Fruit fly (Drosophila melanogaster) whole organism, wandering third instar larva: ENCODE data around the gene CG33493.

Experiments used
- Abd-B ChIP-seq: fragments of >200 bp; optimal IDR thresholded peaks from 2 replicates; lab custom pipeline; 2017; ENCODE audit warnings: missing biosample characterization, missing genetic modification characterization
- CG32264 ChIP-seq: fragments of 200-800 bp; sonication (Bioruptor generic); optimal IDR thresholded peaks from 2 replicates; lab custom pipeline; 2016; ENCODE audit warnings: missing biosample characterization, missing genetic modification characterization
- CG9705 ChIP-seq: fragments of 200-800 bp; sonication (Bioruptor generic); optimal IDR thresholded peaks from 2 replicates; lab custom pipeline; 2018; ENCODE audit warnings: missing biosample characterization, mild to moderate bottlenecking, missing genetic modification characterization
- CrebA ChIP-seq: fragments of 200-800 bp; sonication (Bioruptor generic); optimal IDR thresholded peaks from 2 replicates; lab custom pipeline; 2016; ENCODE audit warnings: missing biosample characterization, mild to moderate bottlenecking, missing genetic modification characterization, borderline replicate concordance
- Dfd ChIP-seq: fragments of >200 bp; optimal IDR thresholded peaks from 2 replicates; lab custom pipeline; 2017; ENCODE audit warnings: missing biosample characterization, missing genetic modification characterization
- Dif ChIP-seq: fragments of 200-275, 200-300 bp; sonication (Bioruptor generic); optimal IDR thresholded peaks from 2 replicates; lab custom pipeline; 2018; ENCODE audit warnings: missing biosample characterization, missing genetic modification characterization; ENCODE audit not compliant: partially characterized antibody
- HLH106 ChIP-seq: fragments of 200-800 bp; optimal IDR thresholded peaks from 3 replicates; lab custom pipeline; 2019; ENCODE audit warnings: missing biosample characterization, mild to moderate bottlenecking, missing genetic modification characterization, moderate library complexity
- Hnf4 ChIP-seq: fragments of 200-800 bp; sonication (Bioruptor generic); optimal IDR thresholded peaks from 2 replicates; lab custom pipeline; 2016; ENCODE audit warnings: missing biosample characterization, mild to moderate bottlenecking, missing genetic modification characterization
- Hr78 ChIP-seq: fragments of >200 bp; optimal IDR thresholded peaks from 2 replicates; lab custom pipeline; 2017; ENCODE audit warnings: missing biosample characterization, missing genetic modification characterization
- Hr83 ChIP-seq: fragments of 200-300 bp; sonication (Bioruptor generic); optimal IDR thresholded peaks from 2 replicates; lab custom pipeline; 2016; ENCODE audit warnings: missing biosample characterization, mild to moderate bottlenecking, missing genetic modification characterization, moderate library complexity; ENCODE audit not compliant: poor library complexity, severe bottlenecking
- Jra ChIP-seq: sonication (Bioruptor generic); optimal IDR thresholded peaks from 2 replicates; lab custom pipeline; 2016; ENCODE audit warnings: missing biosample characterization, missing genetic modification characterization
- OdsH ChIP-seq: fragments of 200-800 bp; sonication (Bioruptor generic); optimal IDR thresholded peaks from 2 replicates; lab custom pipeline; 2016; ENCODE audit warnings: missing biosample characterization, mild to moderate bottlenecking, missing genetic modification characterization
- Rel ChIP-seq, 2 experiments: fragments of 200-800 bp; sonication (Bioruptor generic) in 1 of 2; optimal IDR thresholded peaks; 2 replicates in 1 of 2; 3 replicates in 1 of 2; lab custom pipeline; 2016 to 2019; ENCODE audit warnings: mild to moderate bottlenecking in 2 of 2, missing biosample characterization in 2 of 2, missing genetic modification characterization in 2 of 2, moderate library complexity in 1 of 2
- Sp1 ChIP-seq: fragments of 200-800 bp; sonication (Bioruptor generic); optimal IDR thresholded peaks from 3 replicates; lab custom pipeline; 2019; ENCODE audit warnings: missing biosample characterization, mild to moderate bottlenecking, missing genetic modification characterization, moderate library complexity
- Vsx2 ChIP-seq: fragments of 200-300, 225-300 bp; sonication (Bioruptor generic); optimal IDR thresholded peaks from 2 replicates; lab custom pipeline; 2018; ENCODE audit warnings: missing biosample characterization, missing genetic modification characterization; ENCODE audit not compliant: partially characterized antibody
- br ChIP-seq: fragments of 200-800 bp; sonication (Bioruptor generic); optimal IDR thresholded peaks from 2 replicates; lab custom pipeline; 2016; ENCODE audit warnings: missing biosample characterization, missing genetic modification characterization
- brk ChIP-seq: fragments of 200-800 bp; sonication (Bioruptor generic); optimal IDR thresholded peaks from 2 replicates; lab custom pipeline; 2016; ENCODE audit warnings: missing biosample characterization, mild to moderate bottlenecking, missing genetic modification characterization
- dl ChIP-seq, 2 experiments: fragments of 175-275, 200-275 bp in 1 of 2; fragments of 200-275 bp in 1 of 2; sonication (Bioruptor generic); optimal IDR thresholded peaks; lab custom pipeline; 2018; ENCODE audit warnings: mild to moderate bottlenecking in 2 of 2, missing biosample characterization in 2 of 2, missing genetic modification characterization in 2 of 2, moderate library complexity in 2 of 2; ENCODE audit not compliant: partially characterized antibody in 2 of 2, insufficient read depth in 1 of 2
- dmrt93B ChIP-seq: fragments of 200-800 bp; sonication (Bioruptor generic); optimal IDR thresholded peaks from 2 replicates; lab custom pipeline; 2018; ENCODE audit warnings: missing biosample characterization, mild to moderate bottlenecking, missing genetic modification characterization
- dsf ChIP-seq: sonication (Bioruptor generic); optimal IDR thresholded peaks from 2 replicates; lab custom pipeline; 2016; ENCODE audit warnings: missing biosample characterization, missing genetic modification characterization, borderline replicate concordance
- ey ChIP-seq: fragments of 200-800 bp; sonication (Bioruptor generic); optimal IDR thresholded peaks from 2 replicates; lab custom pipeline; 2016; ENCODE audit warnings: missing biosample characterization, missing genetic modification characterization
- foxo ChIP-seq, 2 experiments: fragments of 200-800 bp; sonication (Bioruptor generic); optimal IDR thresholded peaks; 2 replicates in 1 of 2; 3 replicates in 1 of 2; lab custom pipeline; 2016 to 2017; ENCODE audit warnings: missing biosample characterization in 2 of 2, missing genetic modification characterization in 2 of 2
- fru ChIP-seq: fragments of 200-800 bp; sonication (Bioruptor generic); optimal IDR thresholded peaks from 3 replicates; lab custom pipeline; 2016; ENCODE audit warnings: missing biosample characterization, mild to moderate bottlenecking, missing genetic modification characterization
- h ChIP-seq: fragments of 200-800 bp; sonication (Bioruptor generic); optimal IDR thresholded peaks from 3 replicates; lab custom pipeline; 2016; ENCODE audit warnings: missing biosample characterization, mild to moderate bottlenecking, missing genetic modification characterization
- jim ChIP-seq: fragments of 175-275, 200-325 bp; sonication (Bioruptor generic); optimal IDR thresholded peaks from 2 replicates; lab custom pipeline; 2016; ENCODE audit warnings: missing biosample characterization, mild to moderate bottlenecking, missing genetic modification characterization
- lola ChIP-seq: fragments of >200 bp; optimal IDR thresholded peaks from 2 replicates; lab custom pipeline; 2017; ENCODE audit warnings: missing biosample characterization, missing genetic modification characterization
- psq ChIP-seq: fragments of 200-800 bp; sonication (Bioruptor generic); optimal IDR thresholded peaks from 3 replicates; lab custom pipeline; 2017; ENCODE audit warnings: missing biosample characterization, mild to moderate bottlenecking, missing genetic modification characterization, moderate library complexity
- rgr ChIP-seq: fragments of 200-800 bp; sonication (Bioruptor generic); optimal IDR thresholded peaks from 3 replicates; lab custom pipeline; 2016; ENCODE audit warnings: missing biosample characterization, mild to moderate bottlenecking, missing genetic modification characterization
- sage ChIP-seq: fragments of 200-800 bp; sonication (Bioruptor generic); optimal IDR thresholded peaks from 2 replicates; lab custom pipeline; 2016; ENCODE audit warnings: missing biosample characterization, mild to moderate bottlenecking, missing genetic modification characterization
- sv ChIP-seq: fragments of 200-800 bp; sonication (Bioruptor generic); optimal IDR thresholded peaks from 3 replicates; lab custom pipeline; 2016; ENCODE audit warnings: missing biosample characterization, missing genetic modification characterization
- usp ChIP-seq: fragments of >200 bp; optimal IDR thresholded peaks from 2 replicates; lab custom pipeline; 2017; ENCODE audit warnings: missing biosample characterization, missing genetic modification characterization
- woc ChIP-seq: sonication (Bioruptor generic); optimal IDR thresholded peaks from 2 replicates; lab custom pipeline; 2016; ENCODE audit warnings: missing biosample characterization, mild to moderate bottlenecking, missing genetic modification characterization

Gene CG33493

dm6 chr3L:10716342-10716896, 23.5 kb upstream of the CG33493 start:
- TF ChIP-seq foxo (GFP tag; optimal IDR thresholded peaks at IDR 0.05; lab: Kevin White, UChicago) (peak in 1 of 2 experiments; percentile 22), CG32264 (GFP tag; lab: Kevin White, UChicago) (no peak), lola (GFP tag; lab: Kevin White, UChicago) (no peak), Dfd (GFP tag; lab: Kevin White, UChicago) (no peak), fru (GFP tag; lab: Kevin White, UChicago) (no peak), ey (GFP tag; lab: Kevin White, UChicago) (peak; percentile 22), h (GFP tag; lab: Kevin White, UChicago) (peak; percentile 37), rgr (GFP tag; lab: Kevin White, UChicago) (peak; percentile 25), woc (GFP tag; lab: Kevin White, UChicago) (peak; percentile 38), psq (peak; percentile 34), HLH106 (peak; percentile 2), dmrt93B (GFP tag; lab: Kevin White, UChicago) (peak; percentile 1), OdsH (GFP tag; lab: Kevin White, UChicago) (peak; percentile 39)
- TF ChIP-seq, all 38 proteins: peak for 9

dm6 chr3L:10715748-10716147, 22.8 kb upstream of the CG33493 start:
- TF ChIP-seq psq (peak; percentile 16), rgr (GFP tag; lab: Kevin White, UChicago) (no peak), dsf (GFP tag; lab: Kevin White, UChicago) (no peak)

- TF ChIP-seq dl (GFP tag; optimal IDR thresholded peaks at IDR 0.05; lab: Kevin White, UChicago; ENCODE audit: insufficient read depth in 1 of 2, partially characterized antibody in 2 of 2) (no peak), lola (GFP tag; lab: Kevin White, UChicago) (no peak), ey (GFP tag; lab: Kevin White, UChicago) (peak; percentile 81), h (GFP tag; lab: Kevin White, UChicago) (peak; percentile 86), Rel (GFP tag; optimal IDR thresholded peaks at IDR 0.05; lab: Kevin White, UChicago) (peak; percentile 32), Rel (tag; optimal IDR thresholded peaks at IDR 0.05; lab: Kevin White, UChicago) (peak; percentile 11), Dif (GFP tag; lab: Kevin White, UChicago) (no peak), CrebA (GFP tag; lab: Kevin White, UChicago) (no peak), Hr83 (no peak), sage (peak; percentile 51), psq (peak; percentile 80), Vsx2 (GFP tag; lab: Kevin White, UChicago) (no peak), Hr78 (GFP tag; lab: Kevin White, UChicago) (no peak), rgr (GFP tag; lab: Kevin White, UChicago) (peak; percentile 86), fru (GFP tag; lab: Kevin White, UChicago) (peak; percentile 87), HLH106 (peak; percentile 84), usp (GFP tag; lab: Kevin White, UChicago) (no peak), br (GFP tag; lab: Kevin White, UChicago) (peak; percentile 83), Abd-B (GFP tag; lab: Kevin White, UChicago) (no peak), Sp1 (peak; percentile 89), sv (GFP tag; lab: Kevin White, UChicago) (no peak), foxo (GFP tag; optimal IDR thresholded peaks at IDR 0.05; lab: Kevin White, UChicago) (peak in 1 of 2 experiments; percentile 85), dmrt93B (GFP tag; lab: Kevin White, UChicago) (peak; percentile 65), jim (GFP tag; lab: Kevin White, UChicago) (no peak), Dfd (GFP tag; lab: Kevin White, UChicago) (no peak), CG9705 (GFP tag; lab: Kevin White, UChicago) (peak; percentile 49), Hnf4 (GFP tag; lab: Kevin White, UChicago) (peak; percentile 69), Jra (GFP tag; lab: Kevin White, UChicago) (peak; percentile 33), OdsH (GFP tag; lab: Kevin White, UChicago) (peak; percentile 87), brk (GFP tag; lab: Kevin White, UChicago) (peak; percentile 55), woc (GFP tag; lab: Kevin White, UChicago) (peak; percentile 78), CG32264 (GFP tag; lab: Kevin White, UChicago) (peak; percentile 47)
Measured at dm6 chr3L:10713458-10714118, 20.6 kb upstream of the CG33493 start.
